Fruit fly (Drosophila melanogaster) whole organism: Measurements from ENCODE around the gene CG14204.

ENCODE experiments used
- CG8478 ChIP-seq: fragments of >200 bp; optimal IDR thresholded peaks from 2 replicates; lab custom pipeline; 2018; ENCODE audit warnings: inconsistent platforms
- pan ChIP-seq: fragments of >200 bp; optimal IDR thresholded peaks from 2 replicates; lab custom pipeline; 2017
- psq ChIP-seq: fragments of >200 bp; optimal IDR thresholded peaks from 2 replicates; lab custom pipeline; 2017
- usp ChIP-seq: fragments of >200 bp; optimal IDR thresholded peaks from 2 replicates; lab custom pipeline; 2017; ENCODE audit warnings: missing biosample characterization, missing genetic modification characterization, mixed read lengths

dm6 chrX:19606971-19607370 is 23.6 kb downstream of the CG14204 start:
- TF ChIP-seq pan (lab: Kevin White, UChicago), result no peak
- TF ChIP-seq psq (lab: Kevin White, UChicago), result no peak
- no peak for TF ChIP-seq usp (GFP tag; lab: Kevin White, UChicago)
- TF ChIP-seq CG8478, result no peak
